Worm (Caenorhabditis elegans): ENCODE results near the gene let-721.
A peak's percentile ranks its signal among the peaks of the same experiment; 100 is the strongest.

Gene let-721

DNA sequence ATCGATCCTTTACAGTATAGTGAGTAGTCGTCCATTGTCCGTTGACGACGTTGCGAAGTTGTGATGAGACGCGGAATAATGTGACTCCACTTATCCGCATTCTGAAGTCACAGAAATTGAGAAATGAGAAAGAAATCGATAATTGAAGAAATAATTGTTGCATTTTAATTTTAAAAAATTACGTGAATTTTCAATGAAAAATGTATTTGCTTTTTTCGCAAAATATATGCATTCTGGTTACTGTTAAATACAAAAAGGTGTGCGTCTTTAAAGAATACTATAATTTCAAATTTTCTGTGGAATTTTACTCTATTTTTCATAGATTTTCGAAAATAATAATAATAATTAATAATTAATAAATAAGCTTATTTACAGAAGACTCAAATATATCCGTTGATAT, at the start of gene let-721:
TSS of gene let-721 (minus strand) at position 101 of the 400 bp plus-strand sequence.
- TF ChIP-seq ceh-8 (GFP tag; optimal IDR thresholded peaks at IDR 0.05) (no peak), mab-9 (GFP tag; IDR thresholded peaks at IDR 0.05) (no peak), irx-1 (tag; optimal IDR thresholded peaks at IDR 0.05) (no peak), unc-130 (tag; optimal IDR thresholded peaks at IDR 0.05) (no peak), hlh-17 (GFP tag; optimal IDR thresholded peaks at IDR 0.05; ENCODE audit: borderline replicate concordance) (no peak), grh-1 (GFP tag; IDR thresholded peaks at IDR 0.05) (no peak), nhr-11 (tag; optimal IDR thresholded peaks at IDR 0.05) (no peak), blmp-1 (tag; optimal IDR thresholded peaks at IDR 0.05) (no peak), jun-1 (tag; optimal IDR thresholded peaks at IDR 0.05) (no peak), nhr-76 (tag; optimal IDR thresholded peaks at IDR 0.05) (no peak), ceh-82 (tag; optimal IDR thresholded peaks at IDR 0.05) (no peak)

DNA sequence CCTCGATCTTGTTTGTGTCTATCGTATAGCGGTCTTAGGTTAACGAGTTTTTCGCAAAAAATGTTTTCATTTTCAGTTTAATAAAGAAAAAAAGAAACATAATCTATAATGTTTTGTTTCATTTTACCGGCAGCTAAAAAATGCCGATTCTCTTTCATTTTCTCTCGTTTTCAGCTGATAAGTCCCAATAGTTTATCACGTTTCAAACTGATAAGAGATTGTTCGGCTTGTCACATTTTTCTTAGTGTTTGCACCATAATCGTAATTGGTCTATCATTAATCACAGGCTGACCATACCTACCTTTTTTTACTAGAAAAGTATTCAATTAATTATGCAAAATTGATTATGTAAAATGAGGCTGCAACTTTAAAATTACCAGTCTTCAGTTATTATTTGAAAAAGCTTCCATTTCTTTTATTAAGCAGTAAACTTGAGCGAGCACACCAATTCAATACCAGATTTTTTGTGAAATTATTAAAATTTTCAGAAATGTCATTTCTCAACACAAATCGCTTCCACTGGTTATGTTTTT, 48.5 kb upstream of the let-721 start, which contains the start of gene F23F12.13:
TSS of gene F23F12.13 (plus strand) at position 483 of the 533 bp plus-strand sequence.
- TF ChIP-seq nhr-19 (GFP tag; conservative IDR thresholded peaks at IDR 0.05) (no peak), lin-39 (tag; optimal IDR thresholded peaks at IDR 0.05) (no peak), hlh-4 (tag; optimal IDR thresholded peaks at IDR 0.05) (no peak), elt-2 (tag; optimal IDR thresholded peaks at IDR 0.05) (peak; percentile 84), jun-1 (tag; optimal IDR thresholded peaks at IDR 0.05) (no peak), ces-1 (GFP tag; optimal IDR thresholded peaks at IDR 0.05) (no peak), nhr-237 (tag; optimal IDR thresholded peaks at IDR 0.05) (no peak), mep-1 (tag; optimal IDR thresholded peaks at IDR 0.05) (no peak), vab-15 (tag; optimal IDR thresholded peaks at IDR 0.05) (no peak), nhr-85 (tag) (no peak), rnt-1 (tag; optimal IDR thresholded peaks at IDR 0.05) (no peak), lin-13 (GFP tag; optimal IDR thresholded peaks at IDR 0.05) (no peak), sup-37 (GFP tag; optimal IDR thresholded peaks at IDR 0.05) (no peak), snpc-4 (tag; optimal IDR thresholded peaks at IDR 0.05) (no peak), efl-1 (optimal IDR thresholded peaks at IDR 0.05) (no peak), efl-1 (GFP tag; optimal IDR thresholded peaks at IDR 0.05 in 1 of 2) (peak in 1 of 2 experiments; percentile 69), nhr-47 (tag; optimal IDR thresholded peaks at IDR 0.05) (no peak)

DNA sequence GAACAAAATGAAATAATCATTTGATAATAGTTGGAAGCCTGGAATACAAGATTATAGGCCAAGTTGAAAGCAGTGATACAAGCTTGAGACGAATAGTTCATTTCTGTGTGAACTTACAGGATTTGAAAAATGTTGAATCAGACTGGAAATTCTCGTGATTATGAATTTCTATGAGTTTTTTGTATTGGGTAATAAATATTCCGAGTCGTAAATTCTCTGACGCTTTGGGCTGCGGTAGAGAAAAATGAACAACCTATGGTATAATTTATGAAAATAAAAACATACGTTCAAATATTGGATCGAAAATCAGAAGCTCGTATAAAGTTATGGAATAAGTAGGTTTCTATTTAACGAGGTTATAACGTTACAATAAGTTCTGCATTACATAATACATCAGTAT, 46.1 kb upstream of the let-721 start, which contains the start of gene srb-11:
TSS of gene srb-11 (minus strand) at position 101 of the 400 bp plus-strand sequence.
- TF ChIP-seq tlp-1 (tag; optimal IDR thresholded peaks at IDR 0.05), result no peak
- no peak for TF ChIP-seq xbp-1 (tag; optimal IDR thresholded peaks at IDR 0.05)
- no peak for TF ChIP-seq hpl-2 (GFP tag; optimal IDR thresholded peaks at IDR 0.05)
- no peak for TF ChIP-seq efl-1 (optimal IDR thresholded peaks at IDR 0.05)
- TF ChIP-seq efl-1 (GFP tag; optimal IDR thresholded peaks at IDR 0.05 in 1 of 2), result no peak
- no peak for TF ChIP-seq ceh-8 (GFP tag; optimal IDR thresholded peaks at IDR 0.05)
- no peak for TF ChIP-seq dsc-1 (tag; optimal IDR thresholded peaks at IDR 0.05)
- no peak for TF ChIP-seq ceh-63 (GFP tag; optimal IDR thresholded peaks at IDR 0.05)

DNA sequence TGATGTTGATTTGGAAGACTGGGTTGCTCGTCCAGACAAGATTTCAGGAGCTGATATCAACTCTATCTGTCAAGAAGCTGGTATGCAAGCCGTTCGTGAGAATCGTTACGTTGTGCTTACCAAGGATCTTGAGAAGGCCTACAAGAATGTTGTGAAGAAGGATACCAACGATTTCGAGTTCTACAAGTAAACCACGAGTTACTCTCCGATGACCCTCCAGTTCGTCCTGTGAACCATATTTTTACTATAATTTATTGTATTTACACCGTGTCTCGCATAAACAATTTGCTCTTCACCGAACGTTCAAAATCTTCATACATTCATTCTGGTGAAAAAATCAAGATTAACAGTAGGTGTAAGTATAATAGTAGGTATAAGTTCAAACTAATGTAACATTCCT, 44.3 kb upstream of the let-721 start:
- TF ChIP-seq efl-1 (optimal IDR thresholded peaks at IDR 0.05) (no peak), efl-1 (GFP tag; optimal IDR thresholded peaks at IDR 0.05 in 1 of 2) (no peak)

DNA sequence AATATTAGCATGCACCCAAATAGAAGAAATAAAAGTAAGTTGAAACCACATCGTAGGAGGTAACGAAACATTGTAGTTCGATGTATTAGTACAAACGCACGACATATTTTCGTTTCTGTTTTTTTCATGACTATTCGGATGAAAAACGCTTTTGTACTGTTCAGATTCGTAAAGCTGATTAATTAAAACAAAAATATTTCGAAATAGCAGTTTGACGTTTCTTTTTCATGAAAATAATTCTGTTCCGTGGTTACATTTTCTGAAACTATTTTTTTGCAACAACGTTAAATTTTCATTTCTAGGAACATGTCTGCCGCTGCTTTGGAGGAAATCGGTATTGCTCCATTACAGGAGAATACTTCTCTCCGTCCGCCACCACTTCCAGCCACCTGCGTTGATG, 42.8 kb upstream of the let-721 start, which contains the start of gene rpt-3:
TSS of gene rpt-3 (plus strand) at position 301 of the 400 bp plus-strand sequence.
- TF ChIP-seq xbp-1 (tag; optimal IDR thresholded peaks at IDR 0.05) (no peak), ztf-11 (tag; optimal IDR thresholded peaks at IDR 0.05) (no peak), unc-86 (tag; optimal IDR thresholded peaks at IDR 0.05) (no peak), lin-35 (GFP tag; optimal IDR thresholded peaks at IDR 0.05) (no peak), dsc-1 (tag; optimal IDR thresholded peaks at IDR 0.05) (no peak), efl-3 (GFP tag; optimal IDR thresholded peaks at IDR 0.05) (no peak), lin-13 (GFP tag; optimal IDR thresholded peaks at IDR 0.05) (no peak), mab-9 (GFP tag; IDR thresholded peaks at IDR 0.05) (no peak), lir-3 (tag; optimal IDR thresholded peaks at IDR 0.05; ENCODE audit: poor library complexity) (no peak), jun-1 (tag; optimal IDR thresholded peaks at IDR 0.05) (no peak), alr-1 (tag; optimal IDR thresholded peaks at IDR 0.05; ENCODE audit: borderline replicate concordance) (no peak)

Measured in whole organism, L1 larva.